Worm (Caenorhabditis elegans): Measurements from ENCODE around the gene ttyh-1.
A peak's percentile ranks its signal among the peaks of the same experiment; 100 is the strongest.

Gene ttyh-1

DNA sequence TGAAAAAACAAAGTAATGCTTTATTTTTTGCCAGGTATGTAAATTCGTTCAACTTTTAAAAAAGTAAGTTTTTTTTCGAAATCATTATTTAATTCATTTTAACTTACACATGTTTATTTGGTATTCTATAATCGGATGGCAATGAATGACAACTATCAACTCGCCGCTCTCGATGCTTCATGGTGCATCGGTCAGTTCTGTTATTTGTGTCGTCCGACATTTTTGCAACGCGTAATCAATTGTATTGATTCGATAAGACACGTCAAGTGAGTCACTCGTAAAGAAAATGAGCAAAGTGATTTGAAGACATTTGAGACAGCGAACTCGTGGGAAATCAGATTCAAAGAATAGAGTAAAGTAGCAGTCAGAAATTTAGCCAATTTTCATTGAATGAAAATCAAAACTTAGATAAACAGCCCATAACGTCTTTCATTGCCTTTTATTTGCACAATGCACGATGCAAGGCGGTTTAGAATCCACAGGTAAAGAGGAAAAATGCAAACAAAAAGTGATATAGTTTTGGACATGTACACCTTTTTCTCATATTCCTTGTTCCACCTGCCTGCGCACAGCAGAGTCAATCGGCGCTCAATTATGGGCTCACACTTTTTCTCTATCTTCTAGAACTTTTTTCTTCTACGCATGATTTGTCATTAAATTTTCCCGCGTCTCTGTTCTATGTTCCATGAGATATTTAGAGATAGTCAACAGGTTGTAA is 32.1 kb downstream of the ttyh-1 start:
- TF ChIP-seq unc-62 (GFP tag; optimal IDR thresholded peaks at IDR 0.05) (no peak), zip-8 (tag; optimal IDR thresholded peaks at IDR 0.05) (no peak), unc-120 (tag; optimal IDR thresholded peaks at IDR 0.05; ENCODE audit: poor library complexity, severe bottlenecking) (no peak), nhr-2 (tag; optimal IDR thresholded peaks at IDR 0.05) (no peak), unc-39 (tag; optimal IDR thresholded peaks at IDR 0.05) (no peak), blmp-1 (tag; optimal IDR thresholded peaks at IDR 0.05) (no peak), tbx-8 (GFP tag; optimal IDR thresholded peaks at IDR 0.05) (no peak), lsy-2 (tag; optimal IDR thresholded peaks at IDR 0.05) (no peak), snpc-4 (tag; optimal IDR thresholded peaks at IDR 0.05) (no peak), ces-1 (GFP tag; optimal IDR thresholded peaks at IDR 0.05) (no peak), mep-1 (tag; optimal IDR thresholded peaks at IDR 0.05) (no peak), hlh-1 (tag; optimal IDR thresholded peaks at IDR 0.05) (no peak), sptf-1 (tag; optimal IDR thresholded peaks at IDR 0.05) (no peak), drap-1 (GFP tag; optimal IDR thresholded peaks at IDR 0.05) (no peak), cnd-1 (tag; optimal IDR thresholded peaks at IDR 0.05) (no peak), lin-13 (tag; optimal IDR thresholded peaks at IDR 0.05) (no peak), ceh-43 (GFP tag; optimal IDR thresholded peaks at IDR 0.05) (no peak), mls-2 (tag; optimal IDR thresholded peaks at IDR 0.05) (no peak)

DNA sequence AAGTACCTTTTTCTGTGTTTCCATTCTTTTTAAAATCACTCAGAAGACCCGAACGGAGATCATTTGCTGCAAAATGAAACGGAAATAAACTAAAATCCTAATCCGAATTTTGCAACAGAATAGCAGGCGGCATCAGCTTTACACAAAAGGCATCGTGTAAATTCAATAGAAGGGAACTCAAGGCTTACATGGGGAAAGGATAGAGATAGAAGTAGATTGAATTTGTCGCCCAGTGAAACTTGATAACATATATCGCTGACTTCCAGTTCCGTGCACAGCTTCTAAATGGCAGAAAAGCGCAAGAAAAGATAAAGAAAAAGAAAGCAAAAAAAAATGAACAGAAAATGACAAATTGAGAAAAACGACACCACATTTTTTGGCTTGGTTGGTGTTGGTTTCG is 37.4 kb downstream of the ttyh-1 start, which contains the start of gene slo-2:
TSS of gene slo-2 (minus strand) at position 24 of the 400 bp plus-strand sequence.
- TF ChIP-seq unc-120 (tag; optimal IDR thresholded peaks at IDR 0.05; ENCODE audit: poor library complexity, severe bottlenecking) = no peak
- no peak for TF ChIP-seq mab-5 (tag; optimal IDR thresholded peaks at IDR 0.05)
- TF ChIP-seq mep-1 (tag; optimal IDR thresholded peaks at IDR 0.05) = no peak
- no peak for TF ChIP-seq blmp-1 (tag; optimal IDR thresholded peaks at IDR 0.05)
- no peak for TF ChIP-seq tbx-8 (GFP tag; optimal IDR thresholded peaks at IDR 0.05)
- TF ChIP-seq drap-1 (GFP tag; optimal IDR thresholded peaks at IDR 0.05) = no peak
- no peak for TF ChIP-seq pha-4 (tag; optimal IDR thresholded peaks at IDR 0.05)
- no peak for TF ChIP-seq hlh-1 (tag; optimal IDR thresholded peaks at IDR 0.05)
- TF ChIP-seq ces-1 (GFP tag; optimal IDR thresholded peaks at IDR 0.05) = peak; percentile 89

DNA sequence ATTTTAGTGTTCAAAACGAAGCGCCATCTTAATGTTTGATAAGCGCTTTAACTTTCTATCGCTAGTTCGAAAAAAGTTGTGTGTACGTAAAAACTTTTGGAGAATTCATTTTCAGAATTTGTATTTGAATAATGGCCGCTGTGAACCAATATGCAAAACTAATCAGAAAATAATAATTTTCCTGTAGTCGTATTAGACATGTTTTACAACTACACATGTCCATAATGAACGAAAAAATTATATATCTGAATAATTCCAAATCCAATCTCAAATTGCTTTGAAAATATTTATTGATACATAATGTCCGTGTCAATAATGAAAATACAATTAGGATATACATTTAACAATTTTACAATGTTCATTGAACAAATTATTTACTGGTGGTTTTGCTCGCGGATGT is 38.3 kb downstream of the ttyh-1 start:
- TF ChIP-seq unc-62 (GFP tag; optimal IDR thresholded peaks at IDR 0.05) (no peak), M03D4.4 (tag; optimal IDR thresholded peaks at IDR 0.05) (no peak), mab-5 (tag; optimal IDR thresholded peaks at IDR 0.05) (no peak), elt-1 (tag; optimal IDR thresholded peaks at IDR 0.05; ENCODE audit: borderline replicate concordance, insufficient read depth) (no peak), bed-3 (GFP tag; optimal IDR thresholded peaks at IDR 0.05) (no peak), ceh-43 (GFP tag; optimal IDR thresholded peaks at IDR 0.05) (no peak), ham-2 (GFP tag; optimal IDR thresholded peaks at IDR 0.05) (no peak), nhr-2 (tag; optimal IDR thresholded peaks at IDR 0.05) (no peak), ceh-83 (GFP tag; optimal IDR thresholded peaks at IDR 0.05) (no peak)

DNA sequence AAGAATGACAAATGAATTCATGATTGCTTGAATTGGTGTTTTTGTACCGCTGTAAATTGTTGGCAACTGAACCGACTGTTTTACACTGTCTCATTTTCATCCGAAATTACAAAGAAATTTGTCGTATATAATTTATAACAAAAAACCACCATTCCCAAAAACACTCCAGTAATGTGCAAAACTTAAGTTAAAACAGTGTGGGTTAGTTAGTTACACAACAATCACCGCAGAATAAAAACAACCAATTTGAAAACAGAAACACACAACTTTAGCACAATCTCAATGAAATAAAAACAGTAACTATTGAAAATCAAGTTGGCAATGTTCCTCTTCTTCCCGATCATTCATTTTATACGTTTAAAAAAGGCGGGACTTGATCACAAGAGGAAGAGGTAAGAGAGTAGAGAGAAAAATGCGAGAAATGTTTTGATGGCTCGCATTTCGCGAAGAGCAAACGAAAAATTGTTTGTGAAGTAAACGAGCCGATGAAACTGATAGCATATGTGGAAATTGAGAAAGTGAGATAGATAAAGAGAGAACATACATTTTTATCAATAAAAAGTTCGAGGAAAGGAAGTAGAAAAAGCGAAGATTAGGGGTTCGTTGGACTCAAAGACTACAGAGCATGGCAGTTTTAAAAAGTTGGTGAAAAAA is 39.3 kb downstream of the ttyh-1 start, which contains the start of gene F08B12.4:
TSS of gene F08B12.4 (minus strand) at position 51 of the 654 bp plus-strand sequence.
- TF ChIP-seq ham-2 (GFP tag; optimal IDR thresholded peaks at IDR 0.05) (no peak), mab-5 (tag; optimal IDR thresholded peaks at IDR 0.05) (no peak), elt-1 (tag; optimal IDR thresholded peaks at IDR 0.05; ENCODE audit: borderline replicate concordance, insufficient read depth) (no peak), nhr-76 (tag; optimal IDR thresholded peaks at IDR 0.05) (no peak), unc-39 (tag; optimal IDR thresholded peaks at IDR 0.05) (no peak), mls-2 (tag; optimal IDR thresholded peaks at IDR 0.05) (no peak), ceh-83 (GFP tag; optimal IDR thresholded peaks at IDR 0.05) (no peak), sem-2 (GFP tag; optimal IDR thresholded peaks at IDR 0.05) (no peak)

DNA sequence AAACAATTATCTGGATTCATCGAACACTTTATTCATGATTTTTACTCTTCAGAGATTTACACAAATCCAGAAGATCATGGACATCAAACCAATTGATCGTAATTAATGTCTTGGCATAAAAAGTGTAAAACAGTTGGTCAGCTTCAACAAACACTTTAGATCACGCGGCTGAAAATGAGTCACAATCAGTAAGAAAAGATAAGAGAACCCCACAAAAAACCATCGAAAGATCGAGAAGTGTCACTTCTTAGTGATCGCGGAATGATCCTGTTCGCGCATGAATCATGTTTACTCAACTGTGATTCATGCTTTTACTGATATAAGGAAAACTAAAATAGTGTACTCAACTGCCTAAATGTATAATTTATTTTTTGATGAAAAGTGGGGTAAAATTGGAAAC is 40.9 kb downstream of the ttyh-1 start:
- TF ChIP-seq ztf-11 (tag; optimal IDR thresholded peaks at IDR 0.05) (no peak), mep-1 (tag; optimal IDR thresholded peaks at IDR 0.05) (no peak), nhr-76 (tag; optimal IDR thresholded peaks at IDR 0.05) (no peak), M03D4.4 (tag; optimal IDR thresholded peaks at IDR 0.05) (no peak), nhr-2 (tag; optimal IDR thresholded peaks at IDR 0.05) (no peak), lin-13 (tag; optimal IDR thresholded peaks at IDR 0.05) (no peak), elt-3 (tag; optimal IDR thresholded peaks at IDR 0.05) (no peak), lsy-2 (tag; optimal IDR thresholded peaks at IDR 0.05) (no peak), nhr-12 (tag; optimal IDR thresholded peaks at IDR 0.05) (no peak), snpc-4 (tag; optimal IDR thresholded peaks at IDR 0.05) (no peak), bed-3 (GFP tag; optimal IDR thresholded peaks at IDR 0.05) (no peak)

All from whole organism, mixed stage, embryonic.